Worm (Caenorhabditis elegans) whole organism, young adult: ENCODE results near the gene tmem-24.

ENCODE experiments used
- B0019.2 ChIP-seq: fragments of 200-800 bp; sonication (Bioruptor generic); conservative IDR thresholded peaks from 2 replicates; pipeline ENCODE4 v1.3.6; 2022; ENCODE audit warnings: missing genetic modification reagents, missing genetic modification characterization, missing compliant biosample characterization
- B0336.3 ChIP-seq: fragments of 200-800 bp; sonication (Bioruptor generic); IDR thresholded peaks from 2 replicates; pipeline ENCODE4 v1.3.6; 2022; ENCODE audit warnings: missing genetic modification characterization, missing compliant biosample characterization
- C17E4.6 ChIP-seq: fragments of 200-800 bp; sonication (Bioruptor generic); IDR thresholded peaks from 2 replicates; pipeline ENCODE4 v1.3.6; 2022; ENCODE audit warnings: missing genetic modification reagents, missing genetic modification characterization, missing compliant biosample characterization
- D2030.7 ChIP-seq: fragments of 200-800 bp; sonication (Bioruptor generic); IDR thresholded peaks from 2 replicates; pipeline ENCODE4 v1.3.6; 2022; ENCODE audit warnings: missing genetic modification reagents, missing genetic modification characterization, missing compliant biosample characterization
- F10E7.11 ChIP-seq: sonication (generic microtip); optimal IDR thresholded peaks from 2 replicates; lab custom pipeline; 2017; ENCODE audit warnings: mild to moderate bottlenecking, missing genetic modification characterization, moderate library complexity, missing compliant biosample characterization
- F37B4.10 ChIP-seq: fragments of 200-800 bp; sonication (Bioruptor generic); IDR thresholded peaks from 2 replicates; pipeline ENCODE4 v1.3.6; 2022; ENCODE audit warnings: missing genetic modification characterization, missing compliant biosample characterization
- F39B2.1 ChIP-seq: fragments of 200-800 bp; sonication (Bioruptor generic); IDR thresholded peaks from 2 replicates; pipeline ENCODE4 v1.3.6; 2022; ENCODE audit warnings: missing genetic modification reagents, missing genetic modification characterization, missing compliant biosample characterization
- F57A8.1 ChIP-seq: fragments of 200-800 bp; sonication (Bioruptor generic); optimal IDR thresholded peaks from 2 replicates; lab custom pipeline; 2018; ENCODE audit warnings: mild to moderate bottlenecking, missing genetic modification characterization, moderate library complexity, missing compliant biosample characterization
- K11D2.4 ChIP-seq: fragments of 200-800 bp; sonication (Bioruptor generic); IDR thresholded peaks from 2 replicates; pipeline ENCODE4 v1.3.6; 2022; ENCODE audit warnings: missing genetic modification reagents, missing genetic modification characterization, missing compliant biosample characterization
- K12H6.12 ChIP-seq: fragments of 200-800 bp; sonication (Bioruptor generic); optimal IDR thresholded peaks from 2 replicates; lab custom pipeline; 2018; ENCODE audit warnings: mild to moderate bottlenecking, missing genetic modification characterization, missing compliant biosample characterization
- Y79H2A.3 ChIP-seq: fragments of 200-800 bp; sonication (Bioruptor generic); conservative IDR thresholded peaks from 2 replicates; pipeline ENCODE4 v1.3.6; 2022; ENCODE audit warnings: missing genetic modification reagents, missing genetic modification characterization, missing compliant biosample characterization
- ZK185.1 ChIP-seq: sonication (generic microtip); optimal IDR thresholded peaks from 2 replicates; lab custom pipeline; 2016; ENCODE audit warnings: mild to moderate bottlenecking, missing genetic modification characterization, missing compliant biosample characterization; ENCODE audit not compliant: poor library complexity, severe bottlenecking
- akir-1 ChIP-seq: fragments of 200-800 bp; sonication (Bioruptor generic); optimal IDR thresholded peaks from 2 replicates; lab custom pipeline; 2018; ENCODE audit warnings: mild to moderate bottlenecking, missing genetic modification characterization, moderate library complexity, missing compliant biosample characterization
- atf-7 ChIP-seq: sonication (generic microtip); optimal IDR thresholded peaks from 2 replicates; lab custom pipeline; 2017; ENCODE audit warnings: mild to moderate bottlenecking, missing genetic modification characterization, missing compliant biosample characterization
- cebp-2 ChIP-seq: fragments of 200-800 bp; sonication (Bioruptor generic); IDR thresholded peaks from 2 replicates; pipeline ENCODE4 v1.3.6; 2022; ENCODE audit warnings: missing genetic modification characterization, missing compliant biosample characterization
- ceh-40 ChIP-seq: fragments of 200-800 bp; sonication (Bioruptor generic); IDR thresholded peaks from 2 replicates; pipeline ENCODE4 v1.3.6; 2022; ENCODE audit warnings: missing genetic modification characterization, missing compliant biosample characterization
- ceh-58 ChIP-seq: fragments of 200-800 bp; sonication (Bioruptor generic); IDR thresholded peaks from 2 replicates; pipeline ENCODE4 v1.3.6; 2022; ENCODE audit warnings: missing genetic modification characterization, missing compliant biosample characterization
- ceh-79 ChIP-seq: sonication (generic microtip); optimal IDR thresholded peaks from 2 replicates; lab custom pipeline; 2017; ENCODE audit warnings: mild to moderate bottlenecking, missing genetic modification characterization, missing compliant biosample characterization
- dox-1 ChIP-seq: fragments of 200-800 bp; sonication (Bioruptor generic); IDR thresholded peaks from 2 replicates; pipeline ENCODE4 v1.3.6; 2022; ENCODE audit warnings: missing genetic modification reagents, missing genetic modification characterization, missing compliant biosample characterization
- dpl-1 ChIP-seq: fragments of 150-350 bp; optimal IDR thresholded peaks from 2 replicates; lab custom pipeline; 2014; ENCODE audit warnings: missing biosample characterization, missing genetic modification reagents, missing genetic modification characterization
- efl-1 ChIP-seq: fragments of 150-350 bp; optimal IDR thresholded peaks from 2 replicates; lab custom pipeline; 2014; ENCODE audit warnings: missing biosample characterization, missing genetic modification reagents, missing genetic modification characterization
- egl-18 ChIP-seq: fragments of 200-800 bp; sonication (Bioruptor generic); IDR thresholded peaks from 2 replicates; pipeline ENCODE4 v1.3.6; 2022; ENCODE audit warnings: missing genetic modification reagents, missing genetic modification characterization, missing compliant biosample characterization
- hlh-26 ChIP-seq: fragments of 200-800 bp; sonication (Bioruptor generic); conservative IDR thresholded peaks from 2 replicates; pipeline ENCODE4 v1.3.6; 2022; ENCODE audit warnings: missing genetic modification reagents, missing genetic modification characterization, missing compliant biosample characterization
- hmg-20 ChIP-seq: fragments of 200-800 bp; sonication (Bioruptor generic); IDR thresholded peaks from 2 replicates; pipeline ENCODE4 v1.3.6; 2022; ENCODE audit warnings: missing genetic modification reagents, missing genetic modification characterization, missing compliant biosample characterization
- lsy-27 ChIP-seq: sonication (generic microtip); optimal IDR thresholded peaks from 2 replicates; lab custom pipeline; 2017; ENCODE audit warnings: missing genetic modification characterization, mild to moderate bottlenecking, missing compliant biosample characterization, antibody characterized with exemption, missing genotype, borderline replicate concordance; ENCODE audit not compliant: insufficient read depth
- madf-10 ChIP-seq: sonication (generic microtip); optimal IDR thresholded peaks from 2 replicates; lab custom pipeline; 2016; ENCODE audit warnings: mild to moderate bottlenecking, missing genetic modification characterization, missing compliant biosample characterization
- mcd-1 ChIP-seq: fragments of 200-800 bp; sonication (Bioruptor generic); IDR thresholded peaks from 2 replicates; pipeline ENCODE4 v1.3.6; 2022; ENCODE audit warnings: missing genetic modification reagents, missing genetic modification characterization, missing compliant biosample characterization
- mes-4 ChIP-seq: sonication (generic microtip); optimal IDR thresholded peaks from 2 replicates; lab custom pipeline; 2016; ENCODE audit warnings: missing genotype, missing genetic modification characterization, missing compliant biosample characterization
- nhr-179 ChIP-seq: sonication (generic microtip); optimal IDR thresholded peaks from 2 replicates; lab custom pipeline; 2016; ENCODE audit warnings: mild to moderate bottlenecking, missing genetic modification characterization, missing compliant biosample characterization
- nhr-80 ChIP-seq: sonication (generic microtip); optimal IDR thresholded peaks from 2 replicates; lab custom pipeline; 2016; ENCODE audit warnings: missing genetic modification characterization, missing compliant biosample characterization
- tlf-1 ChIP-seq: fragments of 200-800 bp; sonication (Bioruptor generic); optimal IDR thresholded peaks from 2 replicates; lab custom pipeline; 2018; ENCODE audit warnings: mild to moderate bottlenecking, missing genetic modification characterization, missing compliant biosample characterization
- zim-3 ChIP-seq: sonication (generic microtip); optimal IDR thresholded peaks from 2 replicates; lab custom pipeline; 2017; ENCODE audit warnings: mild to moderate bottlenecking, missing genetic modification characterization, moderate library complexity, missing compliant biosample characterization
- ztf-26 ChIP-seq: sonication (generic microtip); optimal IDR thresholded peaks from 2 replicates; lab custom pipeline; 2017; ENCODE audit warnings: missing genetic modification characterization, missing compliant biosample characterization
- ztf-28 ChIP-seq: fragments of 200-800 bp; sonication (Bioruptor generic); IDR thresholded peaks from 2 replicates; pipeline ENCODE4 v1.3.6; 2022; ENCODE audit warnings: missing genetic modification reagents, missing genetic modification characterization, missing compliant biosample characterization

Gene tmem-24

DNA sequence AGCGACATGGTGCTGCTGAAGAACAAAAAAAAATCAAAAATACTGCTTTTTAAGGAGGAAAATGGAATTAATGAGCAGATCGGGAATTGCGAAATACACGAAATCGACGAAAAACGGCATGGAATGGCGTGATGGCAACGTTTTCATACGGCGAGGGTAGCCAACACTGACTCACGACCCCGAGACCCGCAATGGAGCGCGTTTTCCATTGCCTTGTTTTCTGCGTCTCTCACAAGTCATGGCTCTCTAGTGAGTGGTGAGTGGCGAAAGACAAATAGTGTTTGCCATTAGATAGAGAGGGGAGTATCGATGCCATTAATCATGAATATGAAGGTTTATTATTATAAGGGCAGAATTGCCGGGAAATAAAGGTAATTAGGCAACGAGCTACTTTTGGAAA is 39.0 kb downstream of the tmem-24 start, which contains the start of gene C18B2.4 (continued):
- TF ChIP-seq mcd-1 (GFP tag; lab: Robert Waterston, UW) (peak; percentile 85), efl-1 (no peak), hlh-26 (GFP tag; lab: Robert Waterston, UW) (no peak)
- TF ChIP-seq, all 124 proteins: peak for 30

DNA sequence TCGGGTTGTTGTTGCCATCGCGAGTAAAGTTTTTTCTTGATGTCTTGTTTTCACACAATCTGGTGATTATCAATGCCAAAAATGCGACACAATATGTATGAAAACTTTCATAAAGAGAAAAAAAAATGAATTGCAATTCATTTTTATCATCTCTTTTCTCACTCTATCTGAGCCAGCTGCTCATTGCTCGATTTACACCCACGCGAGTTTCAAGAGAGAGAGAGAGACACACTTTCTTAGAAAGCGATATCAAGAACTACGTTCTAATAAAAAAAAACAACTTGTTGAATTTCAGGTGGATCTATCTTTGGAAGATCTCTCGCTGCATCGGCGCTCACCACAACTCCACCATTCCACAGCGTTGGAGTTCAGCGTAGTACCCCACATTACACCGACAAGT is 42.1 kb downstream of the tmem-24 start:
- TF ChIP-seq F37B4.10 (no peak), ceh-40 (no peak), dox-1 (GFP tag; lab: Robert Waterston, UW) (no peak), F57A8.1 (GFP tag; lab: Kevin White, UChicago) (no peak), K11D2.4 (GFP tag; lab: Robert Waterston, UW) (no peak), efl-1 (no peak), akir-1 (no peak), mes-4 (no peak), F39B2.1 (GFP tag; lab: Robert Waterston, UW) (no peak), ztf-28 (GFP tag; lab: Robert Waterston, UW) (no peak), cebp-2 (GFP tag; lab: Robert Waterston, UW) (no peak), madf-10 (tag; lab: Kevin White, UChicago) (no peak), zim-3 (tag; lab: Kevin White, UChicago) (no peak), B0019.2 (GFP tag; lab: Robert Waterston, UW) (no peak), ZK185.1 (tag; lab: Kevin White, UChicago) (no peak), ztf-26 (tag; lab: Kevin White, UChicago) (no peak), D2030.7 (no peak)

DNA sequence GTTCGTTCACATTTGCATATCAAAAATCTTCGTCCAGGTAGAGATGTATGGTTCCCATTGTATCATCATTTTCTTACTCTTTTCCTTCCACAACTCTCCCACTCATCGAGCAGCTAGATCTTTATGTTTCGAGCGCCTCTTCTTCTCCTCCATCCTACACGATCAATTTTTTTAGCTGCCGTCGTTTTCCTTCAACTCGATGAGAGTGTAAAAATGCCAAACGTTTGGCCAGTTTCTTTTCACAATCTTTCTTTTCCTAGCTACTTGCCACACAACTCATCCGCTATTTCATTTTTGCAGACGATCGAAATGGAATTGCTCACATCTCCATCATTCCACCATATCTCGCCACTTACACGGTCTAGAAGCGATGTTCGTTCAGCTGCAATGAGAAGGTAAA is 43.2 kb downstream of the tmem-24 start, which contains the start of gene C18B2.3:
Gene C18B2.3 (plus strand): TSS at position 301 of the 400 bp plus-strand sequence.
- no peak for TF ChIP-seq tlf-1 (GFP tag; lab: Kevin White, UChicago)
- TF ChIP-seq ceh-58 (GFP tag; lab: Robert Waterston, UW): no peak
- no peak for TF ChIP-seq B0336.3 (GFP tag; lab: Robert Waterston, UW)
- no peak for TF ChIP-seq zim-3 (tag; lab: Kevin White, UChicago)
- no peak for TF ChIP-seq lsy-27 (tag; lab: Kevin White, UChicago)
- no peak for TF ChIP-seq C17E4.6 (GFP tag; lab: Robert Waterston, UW)

DNA sequence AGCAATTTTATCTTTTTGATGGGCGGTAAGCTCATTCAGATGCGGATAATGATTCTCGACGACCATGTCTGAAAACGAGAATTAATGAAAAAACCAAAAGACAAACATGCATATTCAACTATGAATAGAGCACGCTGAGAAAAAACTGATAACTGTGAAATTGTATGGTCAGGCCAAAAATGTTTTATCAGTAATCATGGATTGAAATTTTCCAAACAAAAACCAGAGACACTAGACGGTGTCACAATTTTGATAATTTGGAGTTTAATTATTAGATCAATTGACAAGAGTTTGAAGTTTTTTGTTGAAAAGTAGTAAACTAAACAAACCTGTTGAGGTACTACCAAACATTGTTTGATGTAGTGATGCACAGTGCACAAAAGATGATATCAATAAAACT is 44.3 kb downstream of the tmem-24 start, which contains the start of gene cgr-1:
Gene cgr-1 (minus strand): TSS at position 68 of the 400 bp plus-strand sequence.
- TF ChIP-seq dpl-1 (GFP tag; lab: Kevin White, UChicago) (no peak), nhr-80 (tag; lab: Kevin White, UChicago) (peak; percentile 64), ceh-79 (no peak), mes-4 (no peak)

DNA sequence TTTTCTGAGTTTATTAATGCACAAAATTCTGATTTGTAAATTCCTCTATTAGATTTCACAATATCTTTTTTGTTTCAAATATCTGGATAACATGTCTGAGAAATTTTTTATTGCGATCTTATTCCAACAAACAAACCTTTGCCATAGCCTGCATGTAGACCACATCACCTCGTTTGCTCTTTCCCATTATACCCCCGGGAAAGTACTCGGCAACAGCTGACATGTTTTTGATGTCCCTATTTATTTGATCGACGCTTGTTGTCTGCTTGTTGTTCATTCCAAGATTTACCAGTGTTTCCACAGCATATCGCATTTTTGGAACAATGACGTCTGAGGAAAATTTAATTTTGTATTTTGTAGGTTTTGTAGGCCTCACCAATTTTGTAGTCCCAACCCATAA is 44.8 kb downstream of the tmem-24 start:
- TF ChIP-seq F10E7.11 (tag; lab: Kevin White, UChicago) (no peak), lsy-27 (tag; lab: Kevin White, UChicago) (no peak), hmg-20 (GFP tag; lab: Robert Waterston, UW) (no peak), atf-7 (no peak), K12H6.12 (tag; lab: Kevin White, UChicago) (no peak), egl-18 (GFP tag; lab: Robert Waterston, UW) (no peak), Y79H2A.3 (GFP tag; lab: Robert Waterston, UW) (no peak), nhr-179 (tag; lab: Kevin White, UChicago) (no peak)
